Worm (Caenorhabditis elegans): ENCODE data around the gene K10C2.6.

ce11 chrX:6450839-6451491 is at the start of gene K10C2.6, which contains the start of gene grl-6:
- TF ChIP-seq fkh-6 (tag; optimal IDR thresholded peaks at IDR 0.05) (no peak), ceh-24 (tag; optimal IDR thresholded peaks at IDR 0.05) (no peak), ceh-34 (tag; optimal IDR thresholded peaks at IDR 0.05) (no peak), nhr-11 (tag; optimal IDR thresholded peaks at IDR 0.05) (no peak), fkh-10 (GFP tag; optimal IDR thresholded peaks at IDR 0.05) (no peak), ceh-9 (tag; optimal IDR thresholded peaks at IDR 0.05) (no peak), nfya-1 (tag; optimal IDR thresholded peaks at IDR 0.05) (no peak), ceh-22 (tag; optimal IDR thresholded peaks at IDR 0.05) (no peak), pha-2 (tag; optimal IDR thresholded peaks at IDR 0.05) (no peak)

Measured in whole organism, late embryonic.